Fruit fly (Drosophila melanogaster) ovary, adult (tissue): ENCODE measurements around the gene CG33107.

ENCODE experiments used
- CG17801 ChIP-seq: fragments of 200-800 bp; optimal IDR thresholded peaks from 2 replicates; lab custom pipeline; 2019; ENCODE audit warnings: missing biosample characterization, mild to moderate bottlenecking, missing genetic modification characterization, moderate library complexity; ENCODE audit not compliant: partially characterized antibody

Gene CG33107

DNA sequence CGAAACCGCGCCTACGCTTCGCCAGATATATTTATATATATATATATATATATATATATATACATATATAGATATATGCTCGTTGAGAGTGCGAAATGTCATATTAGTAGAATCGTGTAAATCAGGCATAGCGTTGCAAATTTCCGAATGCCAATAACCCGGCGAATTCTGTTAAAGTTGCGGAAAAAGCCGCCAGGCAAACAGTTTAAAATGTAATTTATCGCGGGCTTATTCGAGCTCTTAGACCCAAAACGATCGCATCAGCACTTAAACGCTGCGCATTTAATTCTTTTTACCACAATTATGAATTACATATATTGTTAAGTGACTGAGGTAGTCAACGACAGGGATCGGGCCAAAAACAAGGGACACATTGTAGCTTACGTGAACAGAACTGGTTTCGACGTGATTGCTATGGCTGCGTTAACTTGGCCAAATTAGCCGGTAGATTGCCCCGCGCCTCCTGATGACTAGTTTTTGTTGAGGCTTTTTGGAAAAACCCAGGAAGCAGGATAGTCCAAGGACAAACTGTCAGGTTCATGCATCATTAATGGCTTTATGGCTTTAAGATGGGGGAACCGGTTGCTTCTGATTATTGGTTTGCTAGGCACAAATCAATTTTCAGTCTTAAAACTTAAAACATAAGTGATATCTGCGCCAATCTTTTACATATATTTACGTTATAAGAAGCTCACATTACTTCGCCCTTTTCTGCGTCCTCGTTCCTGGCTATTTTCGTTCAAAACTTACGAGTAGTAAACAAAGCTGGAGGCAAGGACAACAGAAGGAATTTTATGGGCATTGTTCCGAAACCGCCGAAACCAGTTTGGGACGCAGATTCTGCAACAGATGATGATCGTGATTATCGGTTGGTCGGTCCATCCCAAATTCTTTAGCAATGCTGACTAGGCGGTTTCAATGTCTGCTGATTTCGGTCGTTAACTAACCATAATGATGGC is 50.3 kb downstream of the CG33107 start:
- no peak for TF ChIP-seq CG17801
